Fruit fly (Drosophila melanogaster) whole organism, embryonic: ENCODE measurements around the gene ND-PDSW.
A peak's percentile ranks its signal among the peaks of the same experiment; 100 is the strongest.

Experiments
- Atf6 ChIP-seq: fragments of 200-800 bp; sonication (Bioruptor generic); IDR thresholded peaks from 2 replicates; pipeline ENCODE4 v1.3.6; 2022; ENCODE audit warnings: missing biosample characterization, missing genetic modification characterization
- Awh ChIP-seq: fragments of 200-800 bp; sonication (Bioruptor generic); IDR thresholded peaks from 2 replicates; pipeline ENCODE4, ENCODE4 v1.3.6; 2022; ENCODE audit warnings: missing biosample characterization, missing genetic modification characterization
- BEAF-32 ChIP-seq: fragments of 200-800 bp; sonication (Bioruptor generic); optimal IDR thresholded peaks from 3 replicates; lab custom pipeline; 2017; ENCODE audit warnings: missing biosample characterization, missing genetic modification characterization, mild to moderate bottlenecking, moderate library complexity, missing genetic modification reagents
- Blimp-1 ChIP-seq: fragments of 200-800 bp; sonication (Bioruptor generic); optimal IDR thresholded peaks from 3 replicates; lab custom pipeline; 2018; ENCODE audit warnings: missing biosample characterization, missing genetic modification characterization, mild to moderate bottlenecking, moderate library complexity, missing genetic modification reagents
- CG10321 ChIP-seq: fragments of 200-800 bp; sonication (Bioruptor generic); IDR thresholded peaks from 2 replicates; pipeline ENCODE4 v1.3.6; 2022; ENCODE audit warnings: missing biosample characterization, missing genetic modification characterization
- CG11456 ChIP-seq: fragments of 200-800 bp; sonication (Bioruptor generic); IDR thresholded peaks from 3 replicates; pipeline ENCODE4 v1.3.6; 2022; ENCODE audit warnings: missing biosample characterization, missing genetic modification characterization
- CG11560 ChIP-seq: fragments of 200-800 bp; sonication (Bioruptor generic); IDR thresholded peaks from 3 replicates; pipeline ENCODE4 v1.3.6; 2022; ENCODE audit warnings: missing biosample characterization, missing genetic modification characterization
- CG13287 ChIP-seq: fragments of 200-800 bp; sonication (Bioruptor generic); IDR thresholded peaks from 2 replicates; pipeline ENCODE4 v1.3.6; 2022; ENCODE audit warnings: missing biosample characterization, missing genetic modification characterization; ENCODE audit not compliant: partially characterized antibody
- CG1602 ChIP-seq: fragments of 200-800 bp; sonication (Bioruptor generic); optimal IDR thresholded peaks from 3 replicates; lab custom pipeline; 2016; ENCODE audit warnings: missing biosample characterization, missing genetic modification characterization
- CG16813 ChIP-seq: fragments of 200-800 bp; sonication (Bioruptor generic); IDR thresholded peaks from 3 replicates; pipeline ENCODE4 v1.3.6; 2022; ENCODE audit warnings: missing biosample characterization, missing genetic modification characterization; ENCODE audit not compliant: partially characterized antibody
- CG2889 ChIP-seq: fragments of 200-800 bp; sonication (Bioruptor generic); IDR thresholded peaks from 3 replicates; pipeline ENCODE4 v1.3.6; 2022; ENCODE audit warnings: missing biosample characterization, missing genetic modification characterization
- CG5180 ChIP-seq: fragments of 200-800 bp; sonication (Bioruptor generic); optimal IDR thresholded peaks from 3 replicates; lab custom pipeline; 2017; ENCODE audit warnings: missing biosample characterization, missing genetic modification characterization, mild to moderate bottlenecking, moderate library complexity, missing genetic modification reagents
- CG8089 ChIP-seq: fragments of 200-800 bp; sonication (Bioruptor generic); optimal IDR thresholded peaks from 3 replicates; lab custom pipeline; 2016; ENCODE audit warnings: missing biosample characterization, missing genetic modification characterization
- CG9215 ChIP-seq: fragments of 200-800 bp; sonication (Bioruptor generic); IDR thresholded peaks from 2 replicates; pipeline ENCODE4 v1.3.6; 2022; ENCODE audit warnings: missing biosample characterization, missing genetic modification characterization
- CG9437 ChIP-seq: fragments of 200-800 bp; sonication (Bioruptor generic); optimal IDR thresholded peaks from 2 replicates; lab custom pipeline; 2018; ENCODE audit warnings: missing biosample characterization, mild to moderate bottlenecking, missing genetic modification characterization
- D19B ChIP-seq: fragments of 200-800 bp; sonication (Bioruptor generic); optimal IDR thresholded peaks from 2 replicates; lab custom pipeline; 2017; ENCODE audit warnings: missing biosample characterization, mild to moderate bottlenecking, missing genetic modification characterization
- Dp ChIP-seq: fragments of 200-800 bp; sonication (Bioruptor generic); optimal IDR thresholded peaks from 2 replicates; lab custom pipeline; 2018; ENCODE audit warnings: missing biosample characterization, mild to moderate bottlenecking, missing genetic modification characterization, moderate library complexity
- Dref ChIP-seq: fragments of 200-800 bp; sonication (Bioruptor generic); IDR thresholded peaks from 2 replicates; pipeline ENCODE4 v1.3.6; 2022; ENCODE audit warnings: missing biosample characterization, missing genetic modification characterization
- Ets65A ChIP-seq: fragments of 200-800 bp; sonication (Bioruptor generic); peaks from one replicate; lab custom pipeline; 2016; ENCODE audit warnings: missing biosample characterization, missing genetic modification characterization
- Hey ChIP-seq: fragments of 200-800 bp; sonication (Bioruptor generic); optimal IDR thresholded peaks from 3 replicates; lab custom pipeline; 2018; ENCODE audit warnings: missing biosample characterization, mild to moderate bottlenecking, missing genetic modification characterization
- Hr51 ChIP-seq, 2 experiments: fragments of 200-800 bp; sonication (Bioruptor generic); optimal IDR thresholded peaks; 2 replicates in 1 of 2; 3 replicates in 1 of 2; lab custom pipeline; 2016 to 2018; ENCODE audit warnings: missing biosample characterization in 2 of 2, missing genetic modification characterization in 2 of 2, mild to moderate bottlenecking in 1 of 2, moderate library complexity in 1 of 2
- Med ChIP-seq: fragments of 200-800 bp; sonication (Bioruptor generic); peaks from one replicate; lab custom pipeline; 2016; ENCODE audit warnings: missing biosample characterization, missing genetic modification characterization, mild to moderate bottlenecking, inconsistent platforms, moderate library complexity
- Neu2 ChIP-seq: fragments of 200-800 bp; sonication (Bioruptor generic); optimal IDR thresholded peaks from 3 replicates; lab custom pipeline; 2016; ENCODE audit warnings: missing biosample characterization, missing genetic modification characterization, borderline replicate concordance
- NfI ChIP-seq: fragments of 200-800 bp; sonication (Bioruptor generic); optimal IDR thresholded peaks from 3 replicates; lab custom pipeline; 2018; ENCODE audit warnings: missing biosample characterization, mild to moderate bottlenecking, missing genetic modification characterization, moderate library complexity
- PHDP ChIP-seq: fragments of 200-800 bp; sonication (Bioruptor generic); optimal IDR thresholded peaks from 3 replicates; lab custom pipeline; 2018; ENCODE audit warnings: missing biosample characterization, mild to moderate bottlenecking, missing genetic modification characterization, moderate library complexity
- Rfx ChIP-seq: fragments of 200-800 bp; sonication (Bioruptor generic); IDR thresholded peaks from 2 replicates; pipeline ENCODE4 v1.3.6; 2022; ENCODE audit warnings: missing biosample characterization, missing genetic modification characterization
- Scr ChIP-seq: fragments of 200-800 bp; sonication (Bioruptor generic); IDR thresholded peaks from 2 replicates; pipeline ENCODE4 v1.3.6; 2022; ENCODE audit warnings: missing biosample characterization, missing genetic modification characterization; ENCODE audit not compliant: partially characterized antibody
- Sry-δ ChIP-seq: fragments of 200-800 bp; sonication (Bioruptor generic); optimal IDR thresholded peaks from 2 replicates; lab custom pipeline; 2016; ENCODE audit warnings: missing biosample characterization, missing genetic modification characterization
- Ssrp ChIP-seq: fragments of 200-800 bp; sonication (Bioruptor generic); optimal IDR thresholded peaks from 2 replicates; lab custom pipeline; 2018; ENCODE audit warnings: missing biosample characterization, mild to moderate bottlenecking, missing genetic modification characterization, moderate library complexity
- ase ChIP-seq: fragments of 200-800 bp; sonication (Bioruptor generic); IDR thresholded peaks from 3 replicates; pipeline ENCODE4 v1.3.6; 2022; ENCODE audit warnings: missing biosample characterization, missing genetic modification characterization
- chm ChIP-seq: fragments of 200-800 bp; sonication (Bioruptor generic); IDR thresholded peaks from 2 replicates; pipeline ENCODE4 v1.3.6; 2022; ENCODE audit warnings: missing biosample characterization, missing genetic modification characterization
- disco-r ChIP-seq: fragments of 200-800 bp; sonication (Bioruptor generic); optimal IDR thresholded peaks from 2 replicates; lab custom pipeline; 2016; ENCODE audit warnings: missing biosample characterization, missing genetic modification characterization
- gt ChIP-seq: fragments of 200-800 bp; sonication (Bioruptor generic); IDR thresholded peaks from 2 replicates; pipeline ENCODE4 v1.3.6; 2022; ENCODE audit warnings: missing biosample characterization, missing genetic modification characterization
- jigr1 ChIP-seq: fragments of 200-800 bp; sonication (Bioruptor generic); IDR thresholded peaks from 3 replicates; pipeline ENCODE4 v1.3.6; 2022; ENCODE audit warnings: missing biosample characterization, missing genetic modification characterization
- org-1 ChIP-seq: fragments of 200-800 bp; sonication (Bioruptor generic); optimal IDR thresholded peaks from 2 replicates; lab custom pipeline; 2017; ENCODE audit warnings: missing biosample characterization, missing genetic modification characterization
- p53 ChIP-seq: fragments of 200-800 bp; sonication (Bioruptor generic); optimal IDR thresholded peaks from 2 replicates; lab custom pipeline; 2016; ENCODE audit warnings: missing biosample characterization, missing genetic modification characterization
- pan ChIP-seq, 4 experiments: fragments of >200 bp in 3 of 4; fragments of 200-800 bp in 1 of 4; sonication (Bioruptor generic) in 1 of 4; optimal IDR thresholded peaks in 3 of 4; IDR thresholded peaks in 1 of 4; 2 replicates each; pipeline versions ENCODE4 v1.3.6 to Lab custom; 2017 to 2022; ENCODE audit warnings: missing biosample characterization in 2 of 4, missing genetic modification characterization in 2 of 4, mixed read lengths in 1 of 4
- pb ChIP-seq: fragments of 200-800 bp; sonication (Bioruptor generic); optimal IDR thresholded peaks from 3 replicates; lab custom pipeline; 2016; ENCODE audit warnings: missing biosample characterization, missing genetic modification characterization
- run ChIP-seq: fragments of 200-800 bp; sonication (Bioruptor generic); optimal IDR thresholded peaks from 3 replicates; lab custom pipeline; 2018; ENCODE audit warnings: missing biosample characterization, mild to moderate bottlenecking, missing genetic modification characterization
- sens ChIP-seq: fragments of 200-800 bp; sonication (Bioruptor generic); peaks from one replicate; lab custom pipeline; 2016; ENCODE audit warnings: missing biosample characterization, missing genetic modification characterization
- slbo ChIP-seq: fragments of 200-800 bp; sonication (Bioruptor generic); IDR thresholded peaks from 2 replicates; pipeline ENCODE4 v1.3.6; 2022; ENCODE audit warnings: missing biosample characterization, missing genetic modification characterization
- sna ChIP-seq: fragments of 200-800 bp; sonication (Bioruptor generic); IDR thresholded peaks from 2 replicates; pipeline ENCODE4 v1.3.6; 2022; ENCODE audit warnings: missing biosample characterization, missing genetic modification characterization; ENCODE audit not compliant: partially characterized antibody
- sqz ChIP-seq: fragments of 200-800 bp; sonication (Bioruptor generic); optimal IDR thresholded peaks from 3 replicates; lab custom pipeline; 2018; ENCODE audit warnings: missing biosample characterization, mild to moderate bottlenecking, missing genetic modification characterization
- stc ChIP-seq: fragments of 200-800 bp; sonication (Bioruptor generic); IDR thresholded peaks from 2 replicates; pipeline ENCODE4 v1.3.6; 2022; ENCODE audit warnings: missing biosample characterization, missing genetic modification characterization
- stwl ChIP-seq: fragments of 200-800 bp; sonication (Bioruptor generic); optimal IDR thresholded peaks from 3 replicates; lab custom pipeline; 2018; ENCODE audit warnings: missing biosample characterization, mild to moderate bottlenecking, missing genetic modification characterization, moderate library complexity
- ttk ChIP-seq: fragments of 200-800 bp; sonication (Bioruptor generic); IDR thresholded peaks from 2 replicates; pipeline ENCODE4 v2.1.2; 2022; ENCODE audit warnings: missing biosample characterization, missing genetic modification characterization
- zen2 ChIP-seq: fragments of 200-800 bp; sonication (Bioruptor generic); IDR thresholded peaks from 3 replicates; pipeline ENCODE4 v1.3.6; 2022; ENCODE audit warnings: missing biosample characterization, missing genetic modification characterization; ENCODE audit not compliant: partially characterized antibody

The ND-PDSW gene

dm6 chr2L:3441158-3441557 is 24.8 kb upstream of the ND-PDSW start:
- TF ChIP-seq CG5180 (GFP tag; lab: Kevin White, UChicago) (peak; percentile 95), Neu2 (no peak), ttk (GFP tag; lab: Robert Waterston, UW) (no peak), Ets65A (GFP tag; lab: Kevin White, UChicago) (peak; percentile 1), sens (GFP tag; lab: Kevin White, UChicago) (peak; percentile 51), Sry-δ (GFP tag; lab: Kevin White, UChicago) (no peak)

- TF ChIP-seq Blimp-1 (peak; percentile 1), Med (GFP tag; lab: Kevin White, UChicago) (peak; percentile 46), CG10321 (0 out of 2 replicates have a peak, but pooled peaks have one; percentile 9), Ets65A (GFP tag; lab: Kevin White, UChicago) (peak; percentile 23), pan (optimal IDR thresholded peaks at IDR 0.05; lab: Kevin White, UChicago) (no peak), pan (GFP tag; optimal IDR thresholded peaks at IDR 0.05 in 1 of 2, IDR thresholded peaks at IDR 0.05 in 1 of 2) (peak in 1 of 2 experiments; percentile 42), Hr51 (GFP tag; optimal IDR thresholded peaks at IDR 0.05; lab: Kevin White, UChicago) (no peak), p53 (GFP tag; lab: Kevin White, UChicago) (no peak), CG11456 (GFP tag; lab: Robert Waterston, UW) (no peak)
Observed at dm6 chr2L:3441673-3442072, 24.3 kb upstream of the ND-PDSW start.

- TF ChIP-seq Awh (GFP tag; lab: Robert Waterston, UW), result 0 out of 2 replicates have a peak, but pooled peaks have one; percentile 21
- TF ChIP-seq Hey (tag; lab: Kevin White, UChicago), result no peak
- 0 out of 3 replicates have a peak, but pooled peaks have one; percentile 18 for TF ChIP-seq ase (GFP tag; lab: Robert Waterston, UW)
- peak; percentile 18 for TF ChIP-seq CG9437 (GFP tag; lab: Kevin White, UChicago)
- TF ChIP-seq CG9215 (GFP tag; lab: Robert Waterston, UW), result peak; percentile 11; the same call in 1 of the 2 replicates
- peak; percentile 42 for TF ChIP-seq Blimp-1
- peak; percentile 26 for TF ChIP-seq Ssrp
- TF ChIP-seq sna (GFP tag; lab: Robert Waterston, UW), result no peak
- TF ChIP-seq stwl (tag; lab: Kevin White, UChicago), result no peak
- TF ChIP-seq org-1 (GFP tag; lab: Kevin White, UChicago), result peak; percentile 16
- TF ChIP-seq Dp (GFP tag; lab: Kevin White, UChicago), result no peak
- TF ChIP-seq chm (GFP tag; lab: Robert Waterston, UW), result 0 out of 2 replicates have a peak, but pooled peaks have one; percentile 44
- no peak for TF ChIP-seq jigr1 (GFP tag; lab: Robert Waterston, UW)
- TF ChIP-seq stc, result no peak
- peak; percentile 9; the same call in 1 of the 2 replicates for TF ChIP-seq slbo (GFP tag; lab: Robert Waterston, UW)
- TF ChIP-seq PHDP, result peak; percentile 22
- peak; percentile 34 for TF ChIP-seq pb
- peak; percentile 5 for TF ChIP-seq CG1602 (GFP tag; lab: Kevin White, UChicago)
- TF ChIP-seq BEAF-32 (GFP tag; lab: Kevin White, UChicago), result no peak
- no peak for TF ChIP-seq run (tag; lab: Kevin White, UChicago)
- no peak for TF ChIP-seq Dref (GFP tag; lab: Robert Waterston, UW)
- TF ChIP-seq sqz, result no peak
- TF ChIP-seq CG2889 (GFP tag; lab: Robert Waterston, UW), result 0 out of 3 replicates have a peak, but pooled peaks have one; percentile 47
- peak; percentile 35; the same call in 1 of the 3 replicates for TF ChIP-seq CG11560
- TF ChIP-seq NfI (GFP tag; lab: Kevin White, UChicago), result peak; percentile 23
- peak; percentile 28; the same call in 1 of the 2 replicates for TF ChIP-seq Atf6
- no peak for TF ChIP-seq zen2 (GFP tag; lab: Robert Waterston, UW)
- TF ChIP-seq gt (GFP tag; lab: Robert Waterston, UW), result peak; percentile 12; the same call in 1 of the 2 replicates
- TF ChIP-seq CG8089, result peak; percentile 18
- TF ChIP-seq Rfx (GFP tag; lab: Robert Waterston, UW), result peak; percentile 60
- TF ChIP-seq Scr (GFP tag; lab: Robert Waterston, UW), result no peak
- TF ChIP-seq D19B (GFP tag; lab: Kevin White, UChicago), result no peak
- no peak for TF ChIP-seq disco-r
- TF ChIP-seq CG16813 (GFP tag; lab: Robert Waterston, UW), result no peak
- no peak for TF ChIP-seq CG13287 (GFP tag; lab: Robert Waterston, UW)
Observed at dm6 chr2L:3444789-3445188, 21.2 kb upstream of the ND-PDSW start.
